Worm (Caenorhabditis elegans) whole organism, young adult: ENCODE measurements around the gene swp-1.

ENCODE experiments used
- B0035.1 ChIP-seq: sonication (generic microtip); optimal IDR thresholded peaks from 2 replicates; lab custom pipeline; 2016; ENCODE audit warnings: missing genetic modification characterization, mild to moderate bottlenecking, missing compliant biosample characterization, missing genotype, missing genetic modification reagents
- B0261.1 ChIP-seq: sonication (generic microtip); optimal IDR thresholded peaks from 2 replicates; lab custom pipeline; 2016; ENCODE audit warnings: mild to moderate bottlenecking, missing genetic modification characterization, moderate library complexity, missing compliant biosample characterization
- B0336.3 ChIP-seq: fragments of 200-800 bp; sonication (Bioruptor generic); IDR thresholded peaks from 2 replicates; pipeline ENCODE4 v1.3.6; 2022; ENCODE audit warnings: missing genetic modification characterization, missing compliant biosample characterization
- C06A6.2 ChIP-seq: fragments of 200-800 bp; sonication (Bioruptor generic); conservative IDR thresholded peaks from 2 replicates; pipeline ENCODE4 v1.3.6; 2022; ENCODE audit warnings: missing genetic modification characterization, missing compliant biosample characterization
- D2030.7 ChIP-seq: fragments of 200-800 bp; sonication (Bioruptor generic); IDR thresholded peaks from 2 replicates; pipeline ENCODE4 v1.3.6; 2022; ENCODE audit warnings: missing genetic modification reagents, missing genetic modification characterization, missing compliant biosample characterization
- F23B12.7 ChIP-seq: sonication (generic microtip); optimal IDR thresholded peaks from 2 replicates; lab custom pipeline; 2017; ENCODE audit warnings: missing genetic modification characterization, mild to moderate bottlenecking, missing compliant biosample characterization, antibody characterized with exemption, moderate library complexity; ENCODE audit not compliant: insufficient read depth
- F33H1.4 ChIP-seq: fragments of 200-800 bp; sonication (Bioruptor generic); IDR thresholded peaks from 2 replicates; pipeline ENCODE4 v1.3.6; 2022; ENCODE audit warnings: missing genetic modification reagents, missing genetic modification characterization, missing compliant biosample characterization
- F49E8.2 ChIP-seq: sonication (generic microtip); optimal IDR thresholded peaks from 3 replicates; lab custom pipeline; 2017; ENCODE audit warnings: missing genetic modification characterization, mild to moderate bottlenecking, missing compliant biosample characterization, antibody characterized with exemption, moderate library complexity; ENCODE audit not compliant: insufficient read depth
- F55B11.4 ChIP-seq: sonication (generic microtip); optimal IDR thresholded peaks from 2 replicates; lab custom pipeline; 2016; ENCODE audit warnings: missing compliant biosample characterization, missing genetic modification characterization, borderline replicate concordance; ENCODE audit not compliant: insufficient read depth
- T26A5.8 ChIP-seq: sonication (generic microtip); optimal IDR thresholded peaks from 2 replicates; lab custom pipeline; 2016; ENCODE audit warnings: missing genetic modification characterization, missing compliant biosample characterization
- Y67H2A.10 ChIP-seq: fragments of 200-800 bp; sonication (Bioruptor generic); conservative IDR thresholded peaks from 2 replicates; pipeline ENCODE4 v1.3.6; 2022; ENCODE audit warnings: missing genetic modification reagents, missing genetic modification characterization, missing compliant biosample characterization
- Y95B8A.8 ChIP-seq: fragments of 200-800 bp; sonication (Bioruptor generic); IDR thresholded peaks from 2 replicates; pipeline ENCODE4 v1.3.6; 2022; ENCODE audit warnings: missing genetic modification reagents, missing genetic modification characterization, missing compliant biosample characterization
- akir-1 ChIP-seq: fragments of 200-800 bp; sonication (Bioruptor generic); optimal IDR thresholded peaks from 2 replicates; lab custom pipeline; 2018; ENCODE audit warnings: mild to moderate bottlenecking, missing genetic modification characterization, moderate library complexity, missing compliant biosample characterization
- aptf-2 ChIP-seq: fragments of 200-800 bp; sonication (Bioruptor generic); conservative IDR thresholded peaks from 2 replicates; pipeline ENCODE4 v1.3.6; 2022; ENCODE audit warnings: missing genetic modification reagents, missing genetic modification characterization, missing compliant biosample characterization
- aptf-3 ChIP-seq: fragments of 200-800 bp; sonication (Bioruptor generic); IDR thresholded peaks from 2 replicates; pipeline ENCODE4 v1.3.6; 2022; ENCODE audit warnings: missing genetic modification characterization, missing compliant biosample characterization
- attf-6 ChIP-seq: fragments of 200-800 bp; sonication (Bioruptor generic); IDR thresholded peaks from 2 replicates; pipeline ENCODE4 v1.3.6; 2022; ENCODE audit warnings: missing genetic modification reagents, missing genetic modification characterization, missing compliant biosample characterization
- bed-2 ChIP-seq: fragments of 200-800 bp; sonication (Bioruptor generic); IDR thresholded peaks from 2 replicates; pipeline ENCODE4 v1.3.6; 2022; ENCODE audit warnings: missing genetic modification reagents, missing genetic modification characterization, missing compliant biosample characterization
- ccch-3 ChIP-seq: fragments of 200-800 bp; sonication (Bioruptor generic); optimal IDR thresholded peaks from 2 replicates; lab custom pipeline; 2018; ENCODE audit warnings: mild to moderate bottlenecking, missing genetic modification characterization, missing compliant biosample characterization
- cebp-2 ChIP-seq: fragments of 200-800 bp; sonication (Bioruptor generic); IDR thresholded peaks from 2 replicates; pipeline ENCODE4 v1.3.6; 2022; ENCODE audit warnings: missing genetic modification characterization, missing compliant biosample characterization
- ceh-100 ChIP-seq: fragments of 200-800 bp; sonication (Bioruptor generic); IDR thresholded peaks from 2 replicates; pipeline ENCODE4 v1.3.6; 2022; ENCODE audit warnings: missing genetic modification reagents, missing genetic modification characterization, missing compliant biosample characterization
- ceh-27 ChIP-seq: fragments of 200-800 bp; sonication (Bioruptor generic); optimal IDR thresholded peaks from 2 replicates; lab custom pipeline; 2018; ENCODE audit warnings: mild to moderate bottlenecking, missing genetic modification characterization, moderate library complexity, missing compliant biosample characterization
- ceh-58 ChIP-seq: fragments of 200-800 bp; sonication (Bioruptor generic); IDR thresholded peaks from 2 replicates; pipeline ENCODE4 v1.3.6; 2022; ENCODE audit warnings: missing genetic modification characterization, missing compliant biosample characterization
- ceh-79 ChIP-seq: sonication (generic microtip); optimal IDR thresholded peaks from 2 replicates; lab custom pipeline; 2017; ENCODE audit warnings: mild to moderate bottlenecking, missing genetic modification characterization, missing compliant biosample characterization
- die-1 ChIP-seq: sonication (generic microtip); optimal IDR thresholded peaks from 2 replicates; lab custom pipeline; 2016; ENCODE audit warnings: missing genotype, mild to moderate bottlenecking, missing genetic modification characterization, missing compliant biosample characterization
- dpff-1 ChIP-seq: sonication (generic microtip); optimal IDR thresholded peaks from 2 replicates; lab custom pipeline; 2017; ENCODE audit warnings: mild to moderate bottlenecking, missing genetic modification characterization, missing compliant biosample characterization
- dpl-1 ChIP-seq: fragments of 150-350 bp; optimal IDR thresholded peaks from 2 replicates; lab custom pipeline; 2014; ENCODE audit warnings: missing biosample characterization, missing genetic modification reagents, missing genetic modification characterization
- efl-1 ChIP-seq: fragments of 150-350 bp; optimal IDR thresholded peaks from 2 replicates; lab custom pipeline; 2014; ENCODE audit warnings: missing biosample characterization, missing genetic modification reagents, missing genetic modification characterization
- egl-18 ChIP-seq: fragments of 200-800 bp; sonication (Bioruptor generic); IDR thresholded peaks from 2 replicates; pipeline ENCODE4 v1.3.6; 2022; ENCODE audit warnings: missing genetic modification reagents, missing genetic modification characterization, missing compliant biosample characterization
- egrh-3 ChIP-seq: fragments of 200-800 bp; sonication (Bioruptor generic); IDR thresholded peaks from 2 replicates; pipeline ENCODE4 v1.3.6; 2022; ENCODE audit warnings: missing genetic modification reagents, missing genetic modification characterization, missing compliant biosample characterization
- ekl-4 ChIP-seq: fragments of 200-800 bp; sonication (Bioruptor generic); IDR thresholded peaks from 2 replicates; pipeline ENCODE4 v1.3.6; 2022; ENCODE audit warnings: missing genetic modification reagents, missing genetic modification characterization, missing compliant biosample characterization
- hlh-26 ChIP-seq: fragments of 200-800 bp; sonication (Bioruptor generic); conservative IDR thresholded peaks from 2 replicates; pipeline ENCODE4 v1.3.6; 2022; ENCODE audit warnings: missing genetic modification reagents, missing genetic modification characterization, missing compliant biosample characterization
- hmg-20 ChIP-seq: fragments of 200-800 bp; sonication (Bioruptor generic); IDR thresholded peaks from 2 replicates; pipeline ENCODE4 v1.3.6; 2022; ENCODE audit warnings: missing genetic modification reagents, missing genetic modification characterization, missing compliant biosample characterization
- lin-26 ChIP-seq: fragments of 200-800 bp; sonication (Bioruptor generic); IDR thresholded peaks from 2 replicates; pipeline ENCODE4 v1.3.6; 2022; ENCODE audit warnings: missing genetic modification reagents, missing genetic modification characterization, missing compliant biosample characterization
- lir-1 ChIP-seq: fragments of 200-800 bp; sonication (Bioruptor generic); conservative IDR thresholded peaks from 2 replicates; pipeline ENCODE4 v1.3.6; 2022; ENCODE audit warnings: missing genetic modification reagents, missing genetic modification characterization, missing compliant biosample characterization
- mes-4 ChIP-seq: sonication (generic microtip); optimal IDR thresholded peaks from 2 replicates; lab custom pipeline; 2016; ENCODE audit warnings: missing genotype, missing genetic modification characterization, missing compliant biosample characterization
- mxl-1 ChIP-seq: sonication (generic microtip); optimal IDR thresholded peaks from 2 replicates; lab custom pipeline; 2016; ENCODE audit warnings: missing genetic modification characterization, missing compliant biosample characterization
- nfya-1 ChIP-seq: sonication (generic microtip); optimal IDR thresholded peaks from 2 replicates; lab custom pipeline; 2017; ENCODE audit warnings: antibody characterized with exemption, missing compliant biosample characterization, missing genetic modification characterization, borderline replicate concordance; ENCODE audit not compliant: insufficient read depth
- nhr-179 ChIP-seq: sonication (generic microtip); optimal IDR thresholded peaks from 2 replicates; lab custom pipeline; 2016; ENCODE audit warnings: mild to moderate bottlenecking, missing genetic modification characterization, missing compliant biosample characterization
- nhr-27 ChIP-seq: fragments of 200-800 bp; sonication (Bioruptor generic); optimal IDR thresholded peaks from 2 replicates; lab custom pipeline; 2018; ENCODE audit warnings: mild to moderate bottlenecking, missing genetic modification characterization, moderate library complexity, missing compliant biosample characterization
- nhr-90 ChIP-seq: sonication (generic microtip); optimal IDR thresholded peaks from 2 replicates; lab custom pipeline; 2016; ENCODE audit warnings: missing genotype, mild to moderate bottlenecking, missing genetic modification characterization, missing compliant biosample characterization
- pha-4 ChIP-seq: fragments of 150-350 bp; sonication (generic microtip); optimal IDR thresholded peaks from 2 replicates; lab custom pipeline; 2014; ENCODE audit warnings: missing biosample characterization, missing genetic modification reagents, missing genetic modification characterization
- sdz-38 ChIP-seq: sonication (generic microtip); optimal IDR thresholded peaks from 2 replicates; lab custom pipeline; 2016; ENCODE audit warnings: missing genotype, missing genetic modification characterization, missing compliant biosample characterization
- snpc-1.3 ChIP-seq: sonication (generic microtip); optimal IDR thresholded peaks from 2 replicates; lab custom pipeline; 2017; ENCODE audit warnings: missing genetic modification characterization, mild to moderate bottlenecking, missing compliant biosample characterization, antibody characterized with exemption, moderate library complexity, missing genotype, missing genetic modification reagents; ENCODE audit not compliant: insufficient read depth
- somi-1 ChIP-seq: fragments of 200-800 bp; sonication (Bioruptor generic); optimal IDR thresholded peaks from 2 replicates; lab custom pipeline; 2018; ENCODE audit warnings: mild to moderate bottlenecking, missing genetic modification characterization, missing compliant biosample characterization
- tbx-9 ChIP-seq: sonication (generic microtip); optimal IDR thresholded peaks from 2 replicates; lab custom pipeline; 2016; ENCODE audit warnings: borderline replicate concordance, missing genetic modification characterization, inconsistent platforms, missing compliant biosample characterization
- tlf-1 ChIP-seq: fragments of 200-800 bp; sonication (Bioruptor generic); optimal IDR thresholded peaks from 2 replicates; lab custom pipeline; 2018; ENCODE audit warnings: mild to moderate bottlenecking, missing genetic modification characterization, missing compliant biosample characterization
- unc-130 ChIP-seq: sonication (generic microtip); optimal IDR thresholded peaks from 2 replicates; lab custom pipeline; 2016; ENCODE audit warnings: missing genetic modification reagents, missing genetic modification characterization, missing compliant biosample characterization
- zim-3 ChIP-seq: sonication (generic microtip); optimal IDR thresholded peaks from 2 replicates; lab custom pipeline; 2017; ENCODE audit warnings: mild to moderate bottlenecking, missing genetic modification characterization, moderate library complexity, missing compliant biosample characterization
- ztf-28 ChIP-seq: fragments of 200-800 bp; sonication (Bioruptor generic); IDR thresholded peaks from 2 replicates; pipeline ENCODE4 v1.3.6; 2022; ENCODE audit warnings: missing genetic modification reagents, missing genetic modification characterization, missing compliant biosample characterization

Gene swp-1

ce11 chrIII:5727827-5728226, 22.5 kb upstream of the swp-1 start, which contains the start of gene egg-1 (continued):
- TF ChIP-seq F23B12.7 (tag; lab: Kevin White, UChicago) (peak; percentile 75), sdz-38 (tag; lab: Kevin White, UChicago) (no peak), somi-1 (GFP tag; lab: Kevin White, UChicago) (no peak), nhr-179 (tag; lab: Kevin White, UChicago) (no peak), aptf-3 (GFP tag; lab: Robert Waterston, UW) (no peak), mxl-1 (tag; lab: Kevin White, UChicago) (no peak), lir-1 (GFP tag; lab: Robert Waterston, UW) (peak; percentile 52; the same call in 1 of the 2 replicates), akir-1 (GFP tag; lab: Kevin White, UChicago) (no peak), ccch-3 (no peak), die-1 (tag; lab: Kevin White, UChicago) (no peak), D2030.7 (GFP tag; lab: Robert Waterston, UW) (peak; percentile 93), tbx-9 (tag; lab: Kevin White, UChicago) (no peak), F33H1.4 (GFP tag; lab: Robert Waterston, UW) (peak; percentile 98), cebp-2 (GFP tag; lab: Robert Waterston, UW) (no peak), egrh-3 (GFP tag; lab: Robert Waterston, UW) (no peak), nfya-1 (no peak), B0336.3 (peak; percentile 78), B0261.1 (tag; lab: Kevin White, UChicago) (no peak), efl-1 (peak; percentile 98), F55B11.4 (no peak), tlf-1 (GFP tag; lab: Kevin White, UChicago) (peak; percentile 90), nhr-90 (no peak), Y67H2A.10 (no peak), ceh-27 (GFP tag; lab: Kevin White, UChicago) (no peak), dpff-1 (tag; lab: Kevin White, UChicago) (no peak), ceh-100 (peak; percentile 53), B0035.1 (no peak), nhr-27 (no peak), pha-4 (tag; lab: Kevin White, UChicago) (no peak), ekl-4 (GFP tag; lab: Robert Waterston, UW) (0 out of 2 replicates have a peak, but pooled peaks have one; percentile 59), zim-3 (tag; lab: Kevin White, UChicago) (no peak), ztf-28 (GFP tag; lab: Robert Waterston, UW) (0 out of 2 replicates have a peak, but pooled peaks have one; percentile 58), hmg-20 (GFP tag; lab: Robert Waterston, UW) (no peak), C06A6.2 (GFP tag; lab: Robert Waterston, UW) (no peak), lin-26 (GFP tag; lab: Robert Waterston, UW) (no peak), F49E8.2 (tag; lab: Kevin White, UChicago) (peak; percentile 92), unc-130 (GFP tag; lab: Kevin White, UChicago) (peak; percentile 75), aptf-2 (GFP tag; lab: Robert Waterston, UW) (peak; percentile 70; the same call in 1 of the 2 replicates), mes-4 (tag; lab: Kevin White, UChicago) (no peak), attf-6 (GFP tag; lab: Robert Waterston, UW) (0 out of 2 replicates have a peak, but pooled peaks have one; percentile 21), T26A5.8 (tag; lab: Kevin White, UChicago) (no peak), Y95B8A.8 (GFP tag; lab: Robert Waterston, UW) (peak; percentile 93), dpl-1 (GFP tag; lab: Kevin White, UChicago) (peak; percentile 95), bed-2 (GFP tag; lab: Robert Waterston, UW) (no peak), hlh-26 (GFP tag; lab: Robert Waterston, UW) (no peak), ceh-79 (tag; lab: Kevin White, UChicago) (no peak), ceh-58 (GFP tag; lab: Robert Waterston, UW) (no peak), snpc-1.3 (peak; percentile 93), egl-18 (GFP tag; lab: Robert Waterston, UW) (no peak)
